Worm (Caenorhabditis elegans) whole organism, L4 larva: ENCODE data around the gene mlp-1.
A peak's percentile ranks its signal among the peaks of the same experiment; 100 is the strongest.

Source experiments
- aly-2 ChIP-seq: sonication (generic microtip); optimal IDR thresholded peaks from 2 replicates; lab custom pipeline; 2018; ENCODE audit warnings: missing biosample characterization, missing genetic modification characterization
- dve-1 ChIP-seq: sonication (generic microtip); optimal IDR thresholded peaks from 2 replicates; lab custom pipeline; 2017; ENCODE audit warnings: antibody characterized with exemption, mild to moderate bottlenecking, missing genetic modification characterization, missing compliant biosample characterization; ENCODE audit not compliant: insufficient read depth
- egl-27 ChIP-seq: sonication (generic microtip); optimal IDR thresholded peaks from 3 replicates; lab custom pipeline; 2017; ENCODE audit warnings: missing biosample characterization, missing genetic modification reagents, missing genetic modification characterization
- hlh-30 ChIP-seq: sonication (generic microtip); optimal IDR thresholded peaks from 2 replicates; lab custom pipeline; 2017; ENCODE audit warnings: antibody characterized with exemption, mild to moderate bottlenecking, missing genetic modification characterization, missing compliant biosample characterization; ENCODE audit not compliant: insufficient read depth
- lin-1 ChIP-seq: fragments of 200-800 bp; sonication (Bioruptor generic); IDR thresholded peaks from 2 replicates; pipeline ENCODE4 v1.3.6; 2022; ENCODE audit warnings: missing genetic modification reagents, missing genetic modification characterization, missing compliant biosample characterization
- nhr-111 ChIP-seq: fragments of 200-800 bp; sonication (Bioruptor generic); optimal IDR thresholded peaks from 2 replicates; lab custom pipeline; 2018; ENCODE audit warnings: mild to moderate bottlenecking, missing genetic modification characterization, missing compliant biosample characterization
- nhr-25 ChIP-seq: sonication (generic microtip); optimal IDR thresholded peaks from 2 replicates; lab custom pipeline; 2017; ENCODE audit warnings: missing genetic modification characterization, mild to moderate bottlenecking, missing compliant biosample characterization, antibody characterized with exemption, moderate library complexity, borderline replicate concordance; ENCODE audit not compliant: insufficient read depth
- nhr-41 ChIP-seq: fragments of 200-800 bp; sonication (Bioruptor generic); IDR thresholded peaks from 2 replicates; pipeline ENCODE4 v1.3.6; 2022; ENCODE audit warnings: missing genetic modification reagents, missing genetic modification characterization, missing compliant biosample characterization
- nhr-48 ChIP-seq: sonication (generic microtip); optimal IDR thresholded peaks from 2 replicates; lab custom pipeline; 2016; ENCODE audit warnings: mild to moderate bottlenecking, missing genetic modification characterization, missing compliant biosample characterization
- nhr-77 ChIP-seq: fragments of 150-350 bp; optimal IDR thresholded peaks from 2 replicates; lab custom pipeline; 2014; ENCODE audit warnings: missing biosample characterization, missing genetic modification characterization
- ztf-11 ChIP-seq: fragments of 150-350 bp; optimal IDR thresholded peaks from 2 replicates; lab custom pipeline; 2014; ENCODE audit warnings: missing biosample characterization, missing genetic modification characterization

ce11 chrIII:5938013-5938412, 36.8 kb downstream of the mlp-1 start:
- TF ChIP-seq egl-27 (tag; lab: Kevin White, UChicago): no peak
- no peak for TF ChIP-seq nhr-41 (GFP tag; lab: Robert Waterston, UW)
- peak; percentile 91 for TF ChIP-seq dve-1 (tag; lab: Kevin White, UChicago)
- TF ChIP-seq ztf-11 (tag; lab: Kevin White, UChicago): no peak
- peak; percentile 7 for TF ChIP-seq nhr-25 (tag; lab: Kevin White, UChicago)
- TF ChIP-seq aly-2 (tag; lab: Kevin White, UChicago): no peak
- no peak for TF ChIP-seq nhr-111 (GFP tag; lab: Kevin White, UChicago)
- peak; percentile 93 for TF ChIP-seq hlh-30
- peak; percentile 84 for TF ChIP-seq nhr-48 (tag; lab: Kevin White, UChicago)
- TF ChIP-seq nhr-77: peak; percentile 12
- TF ChIP-seq lin-1: 0 out of 2 replicates have a peak, but pooled peaks have one; percentile 40
